Fruit fly (Drosophila melanogaster) whole organism, embryonic: ENCODE measurements around the gene Sec5.

Source experiments
- Blimp-1 ChIP-seq: fragments of 200-800 bp; sonication (Bioruptor generic); optimal IDR thresholded peaks from 3 replicates; lab custom pipeline; 2018; ENCODE audit warnings: missing biosample characterization, missing genetic modification characterization, mild to moderate bottlenecking, moderate library complexity, missing genetic modification reagents
- Bteb2 ChIP-seq: fragments of 200-800 bp; sonication (Bioruptor generic); optimal IDR thresholded peaks from 2 replicates; lab custom pipeline; 2016; ENCODE audit warnings: missing biosample characterization, missing genetic modification characterization
- CG10274 ChIP-seq: fragments of 200-800 bp; sonication (Bioruptor generic); optimal IDR thresholded peaks from 3 replicates; lab custom pipeline; 2017; ENCODE audit warnings: missing biosample characterization, mild to moderate bottlenecking, missing genetic modification characterization
- CG10321 ChIP-seq: fragments of 200-800 bp; sonication (Bioruptor generic); IDR thresholded peaks from 2 replicates; pipeline ENCODE4 v1.3.6; 2022; ENCODE audit warnings: missing biosample characterization, missing genetic modification characterization
- CG10462 ChIP-seq: fragments of 200-800 bp; sonication (Bioruptor generic); optimal IDR thresholded peaks from 2 replicates; lab custom pipeline; 2016; ENCODE audit warnings: missing biosample characterization, missing genetic modification characterization
- CG10654 ChIP-seq: fragments of 200-800 bp; sonication (Bioruptor generic); optimal IDR thresholded peaks from 2 replicates; lab custom pipeline; 2016; ENCODE audit warnings: missing biosample characterization, missing genetic modification characterization
- CG11093 ChIP-seq: fragments of 200-800 bp; sonication (Bioruptor generic); IDR thresholded peaks from 3 replicates; pipeline ENCODE4 v1.3.6; 2022; ENCODE audit warnings: missing biosample characterization, missing genetic modification characterization
- CG12769 ChIP-seq: fragments of 200-800 bp; sonication (Bioruptor generic); optimal IDR thresholded peaks from 2 replicates; lab custom pipeline; 2019; ENCODE audit warnings: missing biosample characterization, mild to moderate bottlenecking, missing genetic modification characterization, moderate library complexity
- CG15269 ChIP-seq: fragments of 200-800 bp; sonication (Bioruptor generic); optimal IDR thresholded peaks from 2 replicates; lab custom pipeline; 2018; ENCODE audit warnings: missing biosample characterization, mild to moderate bottlenecking, missing genetic modification characterization, moderate library complexity
- CG16813 ChIP-seq: fragments of 200-800 bp; sonication (Bioruptor generic); IDR thresholded peaks from 3 replicates; pipeline ENCODE4 v1.3.6; 2022; ENCODE audit warnings: missing biosample characterization, missing genetic modification characterization; ENCODE audit not compliant: partially characterized antibody
- CG17186 ChIP-seq: fragments of 200-800 bp; sonication (Bioruptor generic); optimal IDR thresholded peaks from 3 replicates; lab custom pipeline; 2017; ENCODE audit warnings: missing biosample characterization, missing genetic modification reagents, missing genetic modification characterization
- CG17385 ChIP-seq: fragments of 200-800 bp; sonication (Bioruptor generic); optimal IDR thresholded peaks from 3 replicates; lab custom pipeline; 2018; ENCODE audit warnings: missing biosample characterization, mild to moderate bottlenecking, missing genetic modification characterization
- CG17568 ChIP-seq: fragments of 200-800 bp; sonication (Bioruptor generic); optimal IDR thresholded peaks from 2 replicates; lab custom pipeline; 2018; ENCODE audit warnings: missing biosample characterization, mild to moderate bottlenecking, missing genetic modification characterization, moderate library complexity
- CG18476 ChIP-seq: fragments of 200-800 bp; sonication (Bioruptor generic); optimal IDR thresholded peaks from 2 replicates; lab custom pipeline; 2016; ENCODE audit warnings: missing biosample characterization, mild to moderate bottlenecking, missing genetic modification characterization
- CG18764 ChIP-seq: fragments of 200-800 bp; sonication (Bioruptor generic); optimal IDR thresholded peaks from 3 replicates; lab custom pipeline; 2016; ENCODE audit warnings: missing biosample characterization, missing genetic modification characterization
- CG31441 ChIP-seq: fragments of 200-800 bp; sonication (Bioruptor generic); IDR thresholded peaks from 2 replicates; pipeline ENCODE4 v1.3.6; 2022; ENCODE audit warnings: missing biosample characterization, missing genetic modification characterization
- CG34422 ChIP-seq: fragments of 200-800 bp; sonication (Bioruptor generic); IDR thresholded peaks from 3 replicates; pipeline ENCODE4 v1.3.6; 2022; ENCODE audit warnings: missing biosample characterization, missing genetic modification characterization
- CG4617 ChIP-seq: fragments of 200-800 bp; sonication (Bioruptor generic); optimal IDR thresholded peaks from 3 replicates; lab custom pipeline; 2016; ENCODE audit warnings: missing biosample characterization, missing genetic modification characterization, borderline replicate concordance
- CG4730 ChIP-seq: fragments of 200-800 bp; sonication (Bioruptor generic); IDR thresholded peaks from 2 replicates; pipeline ENCODE4 v1.3.6; 2022; ENCODE audit warnings: missing biosample characterization, missing genetic modification characterization
- CG5180 ChIP-seq: fragments of 200-800 bp; sonication (Bioruptor generic); optimal IDR thresholded peaks from 3 replicates; lab custom pipeline; 2017; ENCODE audit warnings: missing biosample characterization, missing genetic modification characterization, mild to moderate bottlenecking, moderate library complexity, missing genetic modification reagents
- CG7357 ChIP-seq: fragments of 200-800 bp; sonication (Bioruptor generic); IDR thresholded peaks from 3 replicates; pipeline ENCODE4 v1.3.6; 2022; ENCODE audit warnings: missing biosample characterization, missing genetic modification characterization
- CG7963 ChIP-seq: fragments of 200-800 bp; sonication (Bioruptor generic); IDR thresholded peaks from 3 replicates; pipeline ENCODE4 v1.3.6; 2022; ENCODE audit warnings: missing biosample characterization, missing genetic modification characterization; ENCODE audit not compliant: partially characterized antibody
- CG9876 ChIP-seq: fragments of 200-800 bp; sonication (Bioruptor generic); optimal IDR thresholded peaks from 2 replicates; lab custom pipeline; 2016; ENCODE audit warnings: missing biosample characterization, missing genetic modification characterization
- CG9932 ChIP-seq: fragments of 200-800 bp; sonication (Bioruptor generic); IDR thresholded peaks from 2 replicates; pipeline ENCODE4 v1.3.6; 2022; ENCODE audit warnings: missing biosample characterization, missing genetic modification characterization
- Deaf1 ChIP-seq: fragments of 200-800 bp; optimal IDR thresholded peaks from 3 replicates; lab custom pipeline; 2019; ENCODE audit warnings: missing biosample characterization, mild to moderate bottlenecking, missing genetic modification characterization, moderate library complexity
- Dp ChIP-seq: fragments of 200-800 bp; sonication (Bioruptor generic); optimal IDR thresholded peaks from 2 replicates; lab custom pipeline; 2018; ENCODE audit warnings: missing biosample characterization, mild to moderate bottlenecking, missing genetic modification characterization, moderate library complexity
- Drgx ChIP-seq: fragments of 200-800 bp; sonication (Bioruptor generic); IDR thresholded peaks from 2 replicates; pipeline ENCODE4 v1.3.6; 2022; ENCODE audit warnings: missing biosample characterization, missing genetic modification characterization
- Ets65A ChIP-seq: fragments of 200-800 bp; sonication (Bioruptor generic); peaks from one replicate; lab custom pipeline; 2016; ENCODE audit warnings: missing biosample characterization, missing genetic modification characterization
- Fer3 ChIP-seq: fragments of 200-800 bp; sonication (Bioruptor generic); optimal IDR thresholded peaks from 2 replicates; lab custom pipeline; 2018; ENCODE audit warnings: missing biosample characterization, mild to moderate bottlenecking, missing genetic modification characterization, moderate library complexity
- Nf-YB ChIP-seq: fragments of 200-800 bp; sonication (Bioruptor generic); optimal IDR thresholded peaks from 3 replicates; lab custom pipeline; 2019; ENCODE audit warnings: missing biosample characterization, mild to moderate bottlenecking, missing genetic modification characterization, moderate library complexity
- Oli ChIP-seq: fragments of 200-800 bp; sonication (Bioruptor generic); optimal IDR thresholded peaks from 2 replicates; lab custom pipeline; 2018; ENCODE audit warnings: missing biosample characterization, mild to moderate bottlenecking, missing genetic modification characterization, moderate library complexity
- Sox102F ChIP-seq: fragments of 200-800 bp; sonication (Bioruptor generic); optimal IDR thresholded peaks from 2 replicates; lab custom pipeline; 2018; ENCODE audit warnings: missing biosample characterization, mild to moderate bottlenecking, missing genetic modification characterization, moderate library complexity
- Vsx1 ChIP-seq: fragments of 200-800 bp; sonication (Bioruptor generic); optimal IDR thresholded peaks from 2 replicates; lab custom pipeline; 2017; ENCODE audit warnings: missing biosample characterization, mild to moderate bottlenecking, missing genetic modification characterization, missing genetic modification reagents
- Xbp1 ChIP-seq: fragments of 200-800 bp; sonication (Bioruptor generic); optimal IDR thresholded peaks from 3 replicates; lab custom pipeline; 2016; ENCODE audit warnings: missing biosample characterization, mild to moderate bottlenecking, missing genetic modification characterization
- amos ChIP-seq: fragments of 200-800 bp; sonication (Bioruptor generic); IDR thresholded peaks from 2 replicates; pipeline ENCODE4 v1.3.6; 2022; ENCODE audit warnings: missing biosample characterization, missing genetic modification characterization; ENCODE audit not compliant: partially characterized antibody
- bigmax ChIP-seq: fragments of 200-800 bp; sonication (Bioruptor generic); optimal IDR thresholded peaks from 2 replicates; lab custom pipeline; 2018; ENCODE audit warnings: missing biosample characterization, mild to moderate bottlenecking, missing genetic modification characterization
- hbn ChIP-seq: fragments of 200-800 bp; sonication (Bioruptor generic); IDR thresholded peaks from 2 replicates; pipeline ENCODE4 v1.3.6; 2022; ENCODE audit warnings: missing biosample characterization, missing genetic modification characterization; ENCODE audit not compliant: partially characterized antibody
- hkb ChIP-seq, 2 experiments: fragments of 200-800 bp in 1 of 2; fragments of >200 bp in 1 of 2; sonication (Bioruptor generic) in 1 of 2; IDR thresholded peaks in 1 of 2; optimal IDR thresholded peaks in 1 of 2; 2 replicates each; pipeline versions ENCODE4 v1.3.6 to Lab custom; 2017 to 2022; ENCODE audit warnings: missing biosample characterization in 1 of 2, missing genetic modification characterization in 1 of 2
- maf-S ChIP-seq: fragments of 200-800 bp; sonication (Bioruptor generic); optimal IDR thresholded peaks from 2 replicates; lab custom pipeline; 2016; ENCODE audit warnings: missing biosample characterization, missing genetic modification characterization
- nom ChIP-seq: fragments of 200-800 bp; sonication (Bioruptor generic); optimal IDR thresholded peaks from 2 replicates; lab custom pipeline; 2017; ENCODE audit warnings: missing biosample characterization, missing genetic modification characterization, mild to moderate bottlenecking, moderate library complexity, missing genetic modification reagents
- otp ChIP-seq: fragments of 200-800 bp; sonication (Bioruptor generic); IDR thresholded peaks from 3 replicates; pipeline ENCODE4, ENCODE4 v1.3.6; 2022; ENCODE audit warnings: missing biosample characterization, missing genetic modification characterization
- p53 ChIP-seq: fragments of 200-800 bp; sonication (Bioruptor generic); optimal IDR thresholded peaks from 2 replicates; lab custom pipeline; 2016; ENCODE audit warnings: missing biosample characterization, missing genetic modification characterization
- pho ChIP-seq: fragments of 200-800 bp; sonication (Bioruptor generic); optimal IDR thresholded peaks from 2 replicates; lab custom pipeline; 2016; ENCODE audit warnings: missing biosample characterization, missing genetic modification characterization
- ranshi ChIP-seq: fragments of 200-800 bp; sonication (Bioruptor generic); IDR thresholded peaks from 2 replicates; pipeline ENCODE4 v1.3.6; 2022; ENCODE audit warnings: missing biosample characterization, missing genetic modification characterization
- sima ChIP-seq: fragments of 200-800 bp; sonication (Bioruptor generic); optimal IDR thresholded peaks from 2 replicates; lab custom pipeline; 2016; ENCODE audit warnings: missing biosample characterization, missing genetic modification characterization
- sisA ChIP-seq: fragments of 200-800 bp; sonication (Bioruptor generic); IDR thresholded peaks from 2 replicates; pipeline ENCODE4 v1.3.6; 2022; ENCODE audit warnings: missing biosample characterization, missing genetic modification characterization
- tup ChIP-seq: fragments of 200-800 bp; sonication (Bioruptor generic); optimal IDR thresholded peaks from 2 replicates; lab custom pipeline; 2016; ENCODE audit warnings: missing biosample characterization, mild to moderate bottlenecking, missing genetic modification characterization, moderate library complexity

Gene Sec5

dm6 chr2L:3428419-3429097, 28.5 kb upstream of the Sec5 start:
- TF ChIP-seq CG10274 = no peak
- TF ChIP-seq CG16813 (GFP tag; lab: Robert Waterston, UW) = no peak
- TF ChIP-seq Blimp-1 (GFP tag; lab: Kevin White, UChicago) = peak; percentile 79
- no peak for TF ChIP-seq bigmax (GFP tag; lab: Kevin White, UChicago)
- peak; percentile 52 for TF ChIP-seq Deaf1
- TF ChIP-seq CG7963 (GFP tag; lab: Robert Waterston, UW) = no peak
- TF ChIP-seq CG5180 (GFP tag; lab: Kevin White, UChicago) = peak; percentile 39
- no peak for TF ChIP-seq Fer3 (tag; lab: Kevin White, UChicago)
- peak; percentile 59 for TF ChIP-seq Drgx (GFP tag; lab: Robert Waterston, UW)
- no peak for TF ChIP-seq Vsx1 (GFP tag; lab: Kevin White, UChicago)
- 0 out of 2 replicates have a peak, but pooled peaks have one; percentile 15 for TF ChIP-seq CG31441 (GFP tag; lab: Robert Waterston, UW)
- peak; percentile 6 for TF ChIP-seq Sox102F (GFP tag; lab: Kevin White, UChicago)

DNA sequence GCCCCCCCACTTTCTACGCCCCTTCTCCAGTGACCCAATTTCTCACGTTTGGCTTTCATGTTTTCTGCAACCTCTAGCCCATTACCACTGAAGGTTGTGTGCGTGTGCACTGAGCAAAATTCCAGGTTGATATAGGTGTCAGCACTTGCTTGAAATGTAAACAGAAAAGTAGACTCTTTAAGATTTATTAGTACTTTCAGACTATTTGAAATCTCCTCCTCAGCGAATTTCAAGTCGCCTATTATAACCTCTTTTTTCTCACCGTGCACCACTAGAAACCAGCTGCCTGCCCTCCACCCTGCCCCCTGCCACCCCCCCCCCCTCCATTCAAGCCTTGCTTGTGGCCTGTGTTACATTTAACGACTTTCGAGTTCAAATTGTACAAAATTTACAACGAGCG, 22.0 kb upstream of the Sec5 start:
- TF ChIP-seq CG17568 (no peak), maf-S (GFP tag; lab: Kevin White, UChicago) (no peak), CG12769 (tag; lab: Kevin White, UChicago) (peak; percentile 19), CG10321 (no peak), hkb (optimal IDR thresholded peaks at IDR 0.05; lab: Kevin White, UChicago) (no peak), hkb (GFP tag; IDR thresholded peaks at IDR 0.05; lab: Robert Waterston, UW) (peak; percentile 67), CG17186 (GFP tag; lab: Kevin White, UChicago) (no peak), tup (GFP tag; lab: Kevin White, UChicago) (no peak), CG10654 (GFP tag; lab: Kevin White, UChicago) (peak; percentile 27), Dp (GFP tag; lab: Kevin White, UChicago) (no peak), pho (GFP tag; lab: Kevin White, UChicago) (no peak), CG18476 (GFP tag; lab: Kevin White, UChicago) (no peak), ranshi (peak; percentile 56; the same call in 1 of the 2 replicates), Ets65A (GFP tag; lab: Kevin White, UChicago) (peak; percentile 89), nom (no peak), CG10462 (GFP tag; lab: Kevin White, UChicago) (no peak), CG18764 (GFP tag; lab: Kevin White, UChicago) (peak; percentile 5), CG4617 (no peak), CG7357 (GFP tag; lab: Robert Waterston, UW) (peak; percentile 35; the same call in 1 of the 3 replicates), p53 (GFP tag; lab: Kevin White, UChicago) (no peak), otp (peak; percentile 71; the same call in 2 of the 3 replicates), CG11093 (GFP tag; lab: Robert Waterston, UW) (peak; percentile 58; the same call in 1 of the 3 replicates), hbn (no peak), bigmax (GFP tag; lab: Kevin White, UChicago) (no peak), CG34422 (GFP tag; lab: Robert Waterston, UW) (peak; percentile 33; the same call in 2 of the 3 replicates), CG17385 (GFP tag; lab: Kevin White, UChicago) (peak; percentile 10), amos (GFP tag; lab: Robert Waterston, UW) (no peak), Xbp1 (GFP tag; lab: Kevin White, UChicago) (peak; percentile 37), Oli (tag; lab: Kevin White, UChicago) (peak; percentile 59), Nf-YB (GFP tag; lab: Kevin White, UChicago) (no peak), sima (GFP tag; lab: Kevin White, UChicago) (no peak), CG9932 (no peak), Bteb2 (GFP tag; lab: Kevin White, UChicago) (no peak), CG9876 (GFP tag; lab: Kevin White, UChicago) (peak; percentile 12), CG4730 (GFP tag; lab: Robert Waterston, UW) (0 out of 2 replicates have a peak, but pooled peaks have one; percentile 23), sisA (GFP tag; lab: Robert Waterston, UW) (peak; percentile 82), CG15269 (peak; percentile 41)
